Worm (Caenorhabditis elegans) whole organism, L2 larva: ENCODE results near the gene C52E4.7.

ENCODE experiments used
- ceh-82 ChIP-seq: fragments of 150-350 bp; optimal IDR thresholded peaks from 2 replicates; lab custom pipeline; 2014; ENCODE audit warnings: missing biosample characterization, missing genetic modification characterization
- lin-39 ChIP-seq: fragments of 150-350 bp; optimal IDR thresholded peaks from 2 replicates; lab custom pipeline; 2014; ENCODE audit warnings: missing biosample characterization, missing genetic modification reagents, missing genetic modification characterization
- nhr-12 ChIP-seq: fragments of 150-350 bp; optimal IDR thresholded peaks from 2 replicates; lab custom pipeline; 2014; ENCODE audit warnings: missing biosample characterization, missing genetic modification characterization
- nhr-77 ChIP-seq: fragments of 150-350 bp; optimal IDR thresholded peaks from 2 replicates; lab custom pipeline; 2014; ENCODE audit warnings: missing biosample characterization, missing genetic modification characterization
- unc-39 ChIP-seq: fragments of 150-350 bp; optimal IDR thresholded peaks from 2 replicates; lab custom pipeline; 2014; ENCODE audit warnings: missing biosample characterization, missing genetic modification characterization
- unc-55 ChIP-seq: fragments of 150-350 bp; sonication (generic microtip); optimal IDR thresholded peaks from 3 replicates; lab custom pipeline; 2014; ENCODE audit warnings: missing biosample characterization, missing genetic modification reagents, missing genetic modification characterization

- no peak for TF ChIP-seq unc-39
- TF ChIP-seq unc-55 (GFP tag; lab: Kevin White, UChicago): no peak
- no peak for TF ChIP-seq ceh-82 (tag; lab: Kevin White, UChicago)
- TF ChIP-seq nhr-77 (tag; lab: Kevin White, UChicago): no peak
- TF ChIP-seq nhr-12 (tag; lab: Kevin White, UChicago): no peak
- no peak for TF ChIP-seq lin-39 (tag; lab: Kevin White, UChicago)
Observed at ce11 chrV:12013298-12013697, 19.2 kb downstream of the C52E4.7 start, which contains the start of gene add-2.
